Worm (Caenorhabditis elegans): ENCODE data around the gene gpa-10.

DNA sequence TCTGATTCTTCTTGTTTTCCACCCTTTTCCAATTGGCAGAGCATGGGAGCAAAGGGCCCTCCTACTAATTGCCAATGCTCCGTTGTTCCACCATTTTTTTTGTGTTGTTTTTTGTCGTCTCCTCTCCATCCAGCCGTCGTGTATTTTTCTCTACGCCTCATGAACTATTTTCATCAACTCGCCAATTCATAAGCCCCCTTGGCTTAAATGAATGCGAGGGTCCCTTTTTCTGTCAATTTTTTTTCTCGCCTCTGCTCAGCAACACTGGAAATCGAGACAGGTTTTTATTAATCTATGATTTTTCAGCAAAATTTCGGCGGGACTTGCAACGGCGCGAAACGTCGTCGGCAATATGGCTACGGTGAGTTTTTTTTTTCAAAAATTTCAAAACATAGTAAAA, 26.4 kb upstream of the gpa-10 start, which contains the start of gene unc-70:
- TF ChIP-seq cog-1 (tag; optimal IDR thresholded peaks at IDR 0.05) (no peak), ztf-29 (GFP tag; IDR thresholded peaks at IDR 0.05) (no peak)
